Worm (Caenorhabditis elegans): Measurements from ENCODE around the gene her-1.

The her-1 gene

ce11 chrV:9730743-9731706 is 34.2 kb downstream of the her-1 start (continued):
- TF ChIP-seq mep-1 (tag; optimal IDR thresholded peaks at IDR 0.05), result peak; percentile 76
- TF ChIP-seq ets-5 (GFP tag; IDR thresholded peaks at IDR 0.05), result no peak
- no peak for TF ChIP-seq ceh-63 (GFP tag; optimal IDR thresholded peaks at IDR 0.05)
- peak; percentile 95 to 99 for TF ChIP-seq lsy-2 (tag; optimal IDR thresholded peaks at IDR 0.05)
- peak; percentile 91 for TF ChIP-seq elt-2 (tag; optimal IDR thresholded peaks at IDR 0.05)
- TF ChIP-seq rnt-1 (tag; optimal IDR thresholded peaks at IDR 0.05), result peak; percentile 70
- TF ChIP-seq pax-3 (tag; optimal IDR thresholded peaks at IDR 0.05), result peak; percentile 87
- no peak for TF ChIP-seq ceh-90 (tag; optimal IDR thresholded peaks at IDR 0.05)
- TF ChIP-seq grh-1 (GFP tag; IDR thresholded peaks at IDR 0.05), result no peak; the same call in none of the 2 replicates
- no peak; the same call in 1 of the 2 replicates for TF ChIP-seq unc-98 (GFP tag; IDR thresholded peaks at IDR 0.05)
- peak; percentile 88 for TF ChIP-seq lin-13 (GFP tag; optimal IDR thresholded peaks at IDR 0.05)
- peak; percentile 89 for TF ChIP-seq nhr-90 (tag; optimal IDR thresholded peaks at IDR 0.05; ENCODE audit: poor library complexity)
- TF ChIP-seq skn-1 (tag; optimal IDR thresholded peaks at IDR 0.05), result peak; percentile 80
- TF ChIP-seq unc-86 (tag; optimal IDR thresholded peaks at IDR 0.05), result peak; percentile 96
- TF ChIP-seq egl-13 (tag; optimal IDR thresholded peaks at IDR 0.05), result peak; percentile 86
- TF ChIP-seq snu-23 (GFP tag; optimal IDR thresholded peaks at IDR 0.05), result peak; percentile 99
- TF ChIP-seq ztf-4 (tag; optimal IDR thresholded peaks at IDR 0.05), result peak; percentile 88
- peak; percentile 65 to 77 (median 68) for TF ChIP-seq dpl-1 (GFP tag; optimal IDR thresholded peaks at IDR 0.05)
- TF ChIP-seq unc-30 (tag; optimal IDR thresholded peaks at IDR 0.05), result no peak
- TF ChIP-seq nhr-85 (tag), result peak; percentile 96
- peak; percentile 23 for TF ChIP-seq ces-1 (GFP tag; optimal IDR thresholded peaks at IDR 0.05)
- TF ChIP-seq tlp-1 (tag; optimal IDR thresholded peaks at IDR 0.05), result no peak
- peak; percentile 49 for TF ChIP-seq efl-3 (GFP tag; optimal IDR thresholded peaks at IDR 0.05)
- peak; percentile 60 for TF ChIP-seq C04F5.9 (tag; optimal IDR thresholded peaks at IDR 0.05)
- peak; percentile 59 for TF ChIP-seq nhr-237 (tag; optimal IDR thresholded peaks at IDR 0.05)
- TF ChIP-seq ceh-8 (GFP tag; optimal IDR thresholded peaks at IDR 0.05), result peak; percentile 88
- peak; percentile 86 to 87 for TF ChIP-seq lin-35 (GFP tag; optimal IDR thresholded peaks at IDR 0.05)
- TF ChIP-seq isw-1 (GFP tag; IDR thresholded peaks at IDR 0.05), result peak; percentile 90
- TF ChIP-seq fkh-8 (tag; optimal IDR thresholded peaks at IDR 0.05), result peak; percentile 99
- peak; percentile 84 for TF ChIP-seq fos-1 (tag; optimal IDR thresholded peaks at IDR 0.05)
- peak; percentile 91 for TF ChIP-seq unc-130 (tag; optimal IDR thresholded peaks at IDR 0.05)
- TF ChIP-seq nhr-77 (tag; optimal IDR thresholded peaks at IDR 0.05), result peak; percentile 94
- peak; percentile 87 for TF ChIP-seq ceh-88 (GFP tag; IDR thresholded peaks at IDR 0.05)
- TF ChIP-seq nhr-76 (tag; optimal IDR thresholded peaks at IDR 0.05), result peak; percentile 92
- peak; percentile 24 for TF ChIP-seq lin-39 (tag; optimal IDR thresholded peaks at IDR 0.05)
- TF ChIP-seq dsc-1 (tag; optimal IDR thresholded peaks at IDR 0.05), result peak; percentile 91
- TF ChIP-seq elt-3 (tag; optimal IDR thresholded peaks at IDR 0.05), result peak in 3 of 6 experiments; percentile 50 to 81 (median 72)
- TF ChIP-seq mef-2 (tag; optimal IDR thresholded peaks at IDR 0.05), result peak; percentile 82
- peak; percentile 98 for TF ChIP-seq nhr-71 (tag; optimal IDR thresholded peaks at IDR 0.05)
- TF ChIP-seq nhr-20 (tag; optimal IDR thresholded peaks at IDR 0.05), result peak; percentile 98
- TF ChIP-seq xbp-1 (tag; optimal IDR thresholded peaks at IDR 0.05), result peak; percentile 98
- TF ChIP-seq C16A3.4 (tag; optimal IDR thresholded peaks at IDR 0.05), result peak; percentile 96
- TF ChIP-seq ztf-11 (tag; optimal IDR thresholded peaks at IDR 0.05), result peak in 1 of 2 experiments; percentile 82
- TF ChIP-seq vab-15 (tag; optimal IDR thresholded peaks at IDR 0.05), result peak; percentile 96
- peak; percentile 57 to 95 (median 83) for TF ChIP-seq ceh-82 (tag; optimal IDR thresholded peaks at IDR 0.05)
- TF ChIP-seq efl-1 (optimal IDR thresholded peaks at IDR 0.05), result peak; percentile 82 to 84
- peak; percentile 63 to 95 for TF ChIP-seq efl-1 (GFP tag; optimal IDR thresholded peaks at IDR 0.05 in 1 of 2)
- TF ChIP-seq zag-1 (tag; optimal IDR thresholded peaks at IDR 0.05), result peak; percentile 25
- no peak for TF ChIP-seq hlh-17 (GFP tag; optimal IDR thresholded peaks at IDR 0.05; ENCODE audit: borderline replicate concordance)
- TF ChIP-seq zip-4 (GFP tag; optimal IDR thresholded peaks at IDR 0.05), result peak; percentile 67
